Fruit fly (Drosophila melanogaster): ENCODE results near the gene CG15170.
A peak's percentile ranks its signal among the peaks of the same experiment; 100 is the strongest.

The CG15170 gene

DNA sequence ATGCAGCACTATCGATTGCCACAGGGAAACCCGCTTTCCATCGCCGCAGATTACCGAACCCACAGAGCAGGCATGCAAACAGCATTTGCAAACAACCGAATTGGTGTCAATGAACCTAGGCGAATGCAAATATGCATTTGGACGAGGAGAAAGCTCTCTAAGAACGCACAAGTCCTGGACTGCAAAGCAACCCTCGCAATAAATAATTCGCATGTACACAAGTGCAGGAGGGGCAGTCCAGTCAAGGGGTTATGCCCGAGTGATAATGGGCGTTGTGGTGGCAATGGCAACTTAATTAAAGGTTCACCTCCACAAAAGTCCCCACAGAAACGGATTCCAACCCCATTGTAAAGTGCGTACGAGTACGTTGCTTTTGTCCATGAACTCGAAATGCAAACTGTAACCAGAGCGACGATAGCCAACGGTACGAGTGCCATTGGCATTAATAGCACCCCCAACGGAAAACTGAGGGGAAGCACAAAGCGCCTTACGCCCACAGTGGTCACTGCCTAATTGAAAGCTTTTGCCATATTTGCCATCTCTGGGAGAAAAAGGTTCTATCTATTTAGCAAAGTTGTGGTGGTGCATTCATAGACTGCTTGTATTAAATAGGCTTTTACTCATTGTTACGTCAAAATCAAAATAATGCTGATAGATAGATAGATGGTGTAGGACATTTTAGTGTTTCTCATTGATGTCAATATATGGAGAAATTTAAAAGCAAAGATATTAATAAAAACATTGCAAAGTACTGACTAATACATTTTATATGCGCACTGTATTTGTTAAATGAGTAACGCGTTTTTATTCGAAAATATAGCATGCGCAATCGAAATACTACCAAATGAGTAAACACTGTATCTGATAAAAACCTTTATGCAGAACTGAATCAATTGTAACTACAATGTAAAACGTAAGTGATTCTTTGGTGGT lies 6.9 kb downstream of the CG15170 start (continued):
- TF ChIP-seq CG31627 (GFP tag; optimal IDR thresholded peaks at IDR 0.05) (peak; percentile 52), Eip78C (GFP tag) (peak; percentile 73), CG10631 (GFP tag; optimal IDR thresholded peaks at IDR 0.05) (peak; percentile 34)

DNA sequence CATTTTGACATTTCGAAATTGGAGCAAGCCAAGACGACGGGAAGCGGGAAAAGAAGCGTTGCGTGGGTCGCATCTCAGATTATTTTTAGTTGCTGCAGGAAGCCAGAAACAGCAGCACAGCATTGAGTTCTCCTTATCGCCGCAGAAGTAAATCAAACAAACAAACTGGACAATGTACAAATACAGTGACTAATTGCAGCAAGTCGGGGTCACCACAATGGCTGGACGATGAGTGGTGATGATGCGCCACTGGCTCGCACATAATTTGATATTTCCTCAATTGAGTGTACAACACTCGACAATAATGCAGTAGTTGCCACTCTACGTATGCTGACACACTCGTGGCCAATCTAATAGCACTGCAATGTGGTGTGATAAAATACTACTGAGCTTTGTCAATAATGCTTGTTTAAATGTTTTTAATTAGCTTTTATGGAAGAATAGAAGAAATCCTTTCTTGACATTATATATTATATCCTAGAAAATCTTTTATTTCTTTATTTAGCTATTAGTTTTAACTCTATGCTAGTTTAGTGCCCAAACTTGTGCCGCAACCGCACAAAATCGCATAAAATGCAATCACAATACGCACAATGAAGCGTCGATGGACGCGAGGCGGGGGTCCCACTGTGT lies 8.0 kb downstream of the CG15170 start:
- TF ChIP-seq CG3032 (tag; optimal IDR thresholded peaks at IDR 0.05) (peak; percentile 69), CG16779 (tag; optimal IDR thresholded peaks at IDR 0.05) (peak; percentile 57), eg (GFP tag; IDR thresholded peaks at IDR 0.05) (peak; percentile 87), CG15336 (GFP tag; IDR thresholded peaks at IDR 0.05) (peak; percentile 93), OdsH (GFP tag; optimal IDR thresholded peaks at IDR 0.05) (peak; percentile 71), Eip78C (GFP tag) (peak; percentile 88), CG8119 (GFP tag; IDR thresholded peaks at IDR 0.05) (peak; percentile 90), CG8319 (GFP tag; optimal IDR thresholded peaks at IDR 0.05) (peak; percentile 91), Hr38 (GFP tag; optimal IDR thresholded peaks at IDR 0.05) (no peak), ss (GFP tag; optimal IDR thresholded peaks at IDR 0.05) (peak; percentile 34 to 57), CG6163 (GFP tag; IDR thresholded peaks at IDR 0.05) (peak; percentile 56; the same call in 2 of the 3 replicates), CG34406 (GFP tag; optimal IDR thresholded peaks at IDR 0.05) (peak; percentile 51), spab (GFP tag; optimal IDR thresholded peaks at IDR 0.05) (peak; percentile 58), CG6276 (GFP tag; optimal IDR thresholded peaks at IDR 0.05) (peak; percentile 86), lz (GFP tag; optimal IDR thresholded peaks at IDR 0.05) (peak; percentile 21), CG4318 (GFP tag; optimal IDR thresholded peaks at IDR 0.05) (peak; percentile 71), CG3919 (GFP tag; optimal IDR thresholded peaks at IDR 0.05) (peak; percentile 66), CG32006 (GFP tag; optimal IDR thresholded peaks at IDR 0.05) (peak; percentile 89), CG1621 (tag; optimal IDR thresholded peaks at IDR 0.05) (peak; percentile 54), CG11902 (GFP tag; optimal IDR thresholded peaks at IDR 0.05) (no peak), fd59A (GFP tag; optimal IDR thresholded peaks at IDR 0.05) (peak; percentile 61), Gug (GFP tag; IDR thresholded peaks at IDR 0.05) (peak; percentile 81), CG11762 (GFP tag; optimal IDR thresholded peaks at IDR 0.05; ENCODE audit: insufficient read depth) (peak; percentile 26), net (GFP tag; optimal IDR thresholded peaks at IDR 0.05) (peak; percentile 72), acj6 (GFP tag; optimal IDR thresholded peaks at IDR 0.05) (peak; percentile 55), fkh (GFP tag; optimal IDR thresholded peaks at IDR 0.05) (no peak), CG8632 (GFP tag; optimal IDR thresholded peaks at IDR 0.05) (peak; percentile 49), topi (GFP tag; optimal IDR thresholded peaks at IDR 0.05) (peak; percentile 8), Eip93F (GFP tag; optimal IDR thresholded peaks at IDR 0.05) (no peak), Ets21C (GFP tag; optimal IDR thresholded peaks at IDR 0.05) (no peak), CG10631 (GFP tag; optimal IDR thresholded peaks at IDR 0.05) (peak; percentile 70), cyc (GFP tag; optimal IDR thresholded peaks at IDR 0.05) (no peak), Ets96B (tag; optimal IDR thresholded peaks at IDR 0.05) (peak; percentile 64), Eip75B (GFP tag; optimal IDR thresholded peaks at IDR 0.05) (peak; percentile 65), Smox (GFP tag; optimal IDR thresholded peaks at IDR 0.05) (peak; percentile 21), Sox14 (GFP tag; optimal IDR thresholded peaks at IDR 0.05) (peak; percentile 51), CG10669 (GFP tag; optimal IDR thresholded peaks at IDR 0.05) (peak; percentile 57), CG6808 (GFP tag; optimal IDR thresholded peaks at IDR 0.05) (peak; percentile 70), vri (GFP tag; optimal IDR thresholded peaks at IDR 0.05) (no peak), CG11294 (GFP tag; IDR thresholded peaks at IDR 0.05) (peak; percentile 77), CG6792 (GFP tag; optimal IDR thresholded peaks at IDR 0.05) (peak; percentile 58), Met (GFP tag; optimal IDR thresholded peaks at IDR 0.05) (peak; percentile 30), Blimp-1 (GFP tag; optimal IDR thresholded peaks at IDR 0.05) (no peak), svp (GFP tag) (peak; percentile 76), esn (GFP tag; optimal IDR thresholded peaks at IDR 0.05) (peak; percentile 51), CG7368 (GFP tag; optimal IDR thresholded peaks at IDR 0.05) (peak; percentile 36)

Measured in whole organism, prepupa.